Fruit fly (Drosophila melanogaster): Measurements from ENCODE around the gene CG1503.

The CG1503 gene

DNA sequence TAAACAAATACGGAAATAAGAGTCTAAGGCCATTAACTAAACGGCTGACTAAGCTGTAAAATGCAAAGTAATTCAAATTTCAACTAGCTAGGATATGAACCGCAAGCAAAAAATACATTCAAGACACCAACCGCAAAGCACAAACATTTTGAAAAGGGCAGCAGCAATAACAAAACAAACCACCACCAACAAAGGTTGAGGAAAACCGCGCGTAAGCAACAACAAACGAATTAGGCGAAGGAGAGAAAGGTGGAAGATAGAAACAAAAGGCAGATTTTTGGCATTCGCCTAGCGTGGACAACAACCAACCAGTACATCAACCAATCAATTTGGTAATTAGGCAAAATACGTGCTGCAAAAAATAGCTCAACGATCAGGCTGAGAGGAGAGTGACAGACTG, 45.6 kb downstream of the CG1503 start:
- peak; percentile 71 for TF ChIP-seq psq (GFP tag; optimal IDR thresholded peaks at IDR 0.05)
- no peak for TF ChIP-seq CG9705 (GFP tag; optimal IDR thresholded peaks at IDR 0.05)
- peak; percentile 55 for TF ChIP-seq Myc (optimal IDR thresholded peaks at IDR 0.05)
- no peak for TF ChIP-seq dsf (GFP tag; optimal IDR thresholded peaks at IDR 0.05; ENCODE audit: borderline replicate concordance)
- TF ChIP-seq foxo (GFP tag; optimal IDR thresholded peaks at IDR 0.05), result no peak

dm6 chrX:21058991-21059390, 47.2 kb downstream of the CG1503 start:
- no peak for TF ChIP-seq GATAd (GFP tag; optimal IDR thresholded peaks at IDR 0.05)
- TF ChIP-seq pan (optimal IDR thresholded peaks at IDR 0.05), result no peak
- TF ChIP-seq Mio (GFP tag; optimal IDR thresholded peaks at IDR 0.05), result no peak
- peak; percentile 64 for TF ChIP-seq h (GFP tag; optimal IDR thresholded peaks at IDR 0.05)
- TF ChIP-seq Myc (optimal IDR thresholded peaks at IDR 0.05), result no peak
- peak; percentile 82 for TF ChIP-seq br (GFP tag; optimal IDR thresholded peaks at IDR 0.05)
- TF ChIP-seq brk (GFP tag; optimal IDR thresholded peaks at IDR 0.05), result peak; percentile 7
- peak; percentile 22 for TF ChIP-seq tai (GFP tag; optimal IDR thresholded peaks at IDR 0.05)
- TF ChIP-seq woc (GFP tag; optimal IDR thresholded peaks at IDR 0.05), result peak; percentile 29
- TF ChIP-seq lola (GFP tag; optimal IDR thresholded peaks at IDR 0.05), result no peak
- TF ChIP-seq Hr78 (GFP tag; optimal IDR thresholded peaks at IDR 0.05), result no peak
- peak; percentile 15 to 64 for TF ChIP-seq foxo (GFP tag; optimal IDR thresholded peaks at IDR 0.05)
- no peak for TF ChIP-seq CG9705 (GFP tag; optimal IDR thresholded peaks at IDR 0.05)
- peak; percentile 66 for TF ChIP-seq OdsH (GFP tag; optimal IDR thresholded peaks at IDR 0.05)
- peak; percentile 36 for TF ChIP-seq Rel (GFP tag; optimal IDR thresholded peaks at IDR 0.05)
- TF ChIP-seq Rel (tag; optimal IDR thresholded peaks at IDR 0.05), result no peak
- TF ChIP-seq usp (GFP tag; optimal IDR thresholded peaks at IDR 0.05), result no peak
- TF ChIP-seq psq (GFP tag; optimal IDR thresholded peaks at IDR 0.05), result peak; percentile 64
- peak; percentile 70 for TF ChIP-seq fru (GFP tag; optimal IDR thresholded peaks at IDR 0.05)
- TF ChIP-seq jim (GFP tag; optimal IDR thresholded peaks at IDR 0.05), result no peak
- no peak for TF ChIP-seq dsf (GFP tag; optimal IDR thresholded peaks at IDR 0.05; ENCODE audit: borderline replicate concordance)
- peak; percentile 32 for TF ChIP-seq dmrt93B (GFP tag; optimal IDR thresholded peaks at IDR 0.05)
- no peak for TF ChIP-seq Abd-B (GFP tag; optimal IDR thresholded peaks at IDR 0.05)
- TF ChIP-seq sv (GFP tag; optimal IDR thresholded peaks at IDR 0.05), result peak; percentile 91
- peak; percentile 74 for TF ChIP-seq Hnf4 (GFP tag; optimal IDR thresholded peaks at IDR 0.05)
- TF ChIP-seq HLH106 (tag; optimal IDR thresholded peaks at IDR 0.05), result peak; percentile 36
- peak; percentile 77 for TF ChIP-seq Sp1 (GFP tag; optimal IDR thresholded peaks at IDR 0.05)
- TF ChIP-seq Dfd (GFP tag; optimal IDR thresholded peaks at IDR 0.05), result no peak
- no peak for TF ChIP-seq N (GFP tag; optimal IDR thresholded peaks at IDR 0.05)
- peak; percentile 67 for TF ChIP-seq rgr (GFP tag; optimal IDR thresholded peaks at IDR 0.05)
- peak; percentile 74 for TF ChIP-seq ey (GFP tag; optimal IDR thresholded peaks at IDR 0.05)
- TF ChIP-seq CrebA (GFP tag; optimal IDR thresholded peaks at IDR 0.05; ENCODE audit: borderline replicate concordance), result no peak
- TF ChIP-seq Vsx2 (GFP tag; optimal IDR thresholded peaks at IDR 0.05; ENCODE audit: partially characterized antibody), result no peak
- TF ChIP-seq CG32264 (GFP tag; optimal IDR thresholded peaks at IDR 0.05), result peak; percentile 43
- TF ChIP-seq Dif (GFP tag; optimal IDR thresholded peaks at IDR 0.05; ENCODE audit: partially characterized antibody), result no peak
- no peak for TF ChIP-seq dl (GFP tag; optimal IDR thresholded peaks at IDR 0.05; ENCODE audit: insufficient read depth in 1 of 2, partially characterized antibody in 2 of 2)
- no peak for TF ChIP-seq sage (GFP tag; optimal IDR thresholded peaks at IDR 0.05)
- no peak for TF ChIP-seq Hr83 (GFP tag; optimal IDR thresholded peaks at IDR 0.05; ENCODE audit: poor library complexity, severe bottlenecking)
- peak; percentile 32 for TF ChIP-seq Jra (GFP tag; optimal IDR thresholded peaks at IDR 0.05)

DNA sequence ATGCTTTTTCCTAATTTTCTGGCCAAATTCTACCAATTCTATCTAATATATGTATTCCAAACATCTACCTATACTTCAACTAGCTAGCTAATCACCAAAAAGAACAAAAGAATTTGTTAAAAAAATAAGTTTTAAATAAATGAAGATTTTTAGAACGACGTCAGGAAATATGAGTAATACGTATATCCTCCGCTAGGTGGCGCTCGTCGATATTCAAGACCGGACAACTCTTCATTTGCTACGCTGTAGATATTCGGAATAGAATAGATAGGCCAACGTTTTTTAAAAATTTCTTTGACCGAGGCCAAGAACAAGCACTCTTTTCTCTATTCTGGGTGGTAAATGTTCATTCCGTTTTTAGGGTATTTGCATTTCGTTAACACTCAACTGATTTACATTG, 47.7 kb downstream of the CG1503 start:
- no peak for TF ChIP-seq CrebA (GFP tag; optimal IDR thresholded peaks at IDR 0.05; ENCODE audit: borderline replicate concordance)
- no peak for TF ChIP-seq lola (GFP tag; optimal IDR thresholded peaks at IDR 0.05)
